Worm (Caenorhabditis elegans) whole organism, L1 larva: ENCODE results near the gene pqbp-1.1.

Experiments used
- C16A3.4 ChIP-seq: fragments of 150-350 bp; optimal IDR thresholded peaks from 2 replicates; lab custom pipeline; 2014; ENCODE audit warnings: missing biosample characterization, missing genetic modification characterization
- Y116A8C.19 ChIP-seq: sonication (generic microtip); optimal IDR thresholded peaks from 2 replicates; lab custom pipeline; 2016; ENCODE audit warnings: missing compliant biosample characterization, missing genetic modification characterization, borderline replicate concordance
- aha-1 ChIP-seq: fragments of 150-350 bp; optimal IDR thresholded peaks from 2 replicates; lab custom pipeline; 2014; ENCODE audit warnings: missing biosample characterization, missing genetic modification characterization
- ama-1 ChIP-seq: fragments of 150-350 bp; optimal IDR thresholded peaks from 2 replicates; lab custom pipeline; 2014
- blmp-1 ChIP-seq: fragments of 150-350 bp; optimal IDR thresholded peaks from 2 replicates; lab custom pipeline; 2014; ENCODE audit warnings: missing biosample characterization, missing genetic modification characterization
- ceh-8 ChIP-seq: fragments of 200-800 bp; sonication (Bioruptor generic); optimal IDR thresholded peaks from 2 replicates; lab custom pipeline; 2018; ENCODE audit warnings: mild to moderate bottlenecking, missing genetic modification characterization, moderate library complexity, missing compliant biosample characterization
- ceh-88 ChIP-seq: fragments of 200-800 bp; sonication (Bioruptor generic); IDR thresholded peaks from 2 replicates; pipeline ENCODE4 v1.3.6; 2022; ENCODE audit warnings: missing genetic modification characterization, missing compliant biosample characterization
- ceh-90 ChIP-seq: sonication (generic microtip); optimal IDR thresholded peaks from 2 replicates; lab custom pipeline; 2016; ENCODE audit warnings: missing genetic modification characterization, missing compliant biosample characterization
- dpl-1 ChIP-seq, 3 experiments: fragments of 150-350 bp in 2 of 3; sonication (generic microtip) in 1 of 3; optimal IDR thresholded peaks; 2 replicates each; lab custom pipeline; 2014 to 2017; ENCODE audit warnings: missing biosample characterization in 3 of 3, missing genetic modification characterization in 3 of 3, missing genetic modification reagents in 3 of 3
- dsc-1 ChIP-seq: sonication (generic microtip); optimal IDR thresholded peaks from 2 replicates; lab custom pipeline; 2016; ENCODE audit warnings: mild to moderate bottlenecking, missing genetic modification characterization, missing compliant biosample characterization
- efl-1 ChIP-seq, 4 experiments: fragments of 150-350 bp; optimal IDR thresholded peaks in 3 of 4; peaks in 1 of 4; 1 replicate in 1 of 4; 2 replicates in 3 of 4; lab custom pipeline; 2014; ENCODE audit warnings: missing biosample characterization in 2 of 4, missing genetic modification characterization in 2 of 4, missing genetic modification reagents in 2 of 4
- egl-13 ChIP-seq: sonication (generic microtip); optimal IDR thresholded peaks from 2 replicates; lab custom pipeline; 2016; ENCODE audit warnings: missing genotype, missing genetic modification reagents, missing genetic modification characterization, missing compliant biosample characterization
- egl-27 ChIP-seq, 2 experiments: fragments of 150-350 bp in 1 of 2; sonication (generic microtip); optimal IDR thresholded peaks; 3 replicates each; lab custom pipeline; 2017 to 2018; ENCODE audit warnings: missing biosample characterization in 2 of 2, missing genetic modification characterization in 2 of 2, missing genetic modification reagents in 2 of 2
- elt-2 ChIP-seq: sonication (generic microtip); optimal IDR thresholded peaks from 2 replicates; lab custom pipeline; 2016; ENCODE audit warnings: missing genetic modification characterization, mild to moderate bottlenecking, inconsistent platforms, missing compliant biosample characterization, missing genetic modification reagents
- ets-5 ChIP-seq: fragments of 200-800 bp; sonication (Bioruptor generic); IDR thresholded peaks from 2 replicates; pipeline ENCODE4 v1.3.6; 2022; ENCODE audit warnings: missing genetic modification characterization, missing compliant biosample characterization
- grh-1 ChIP-seq: fragments of 200-800 bp; sonication (Bioruptor generic); IDR thresholded peaks from 2 replicates; pipeline ENCODE4 v1.3.6; 2022; ENCODE audit warnings: missing genetic modification reagents, missing genetic modification characterization, missing compliant biosample characterization
- irx-1 ChIP-seq: sonication (generic microtip); optimal IDR thresholded peaks from 2 replicates; lab custom pipeline; 2016; ENCODE audit warnings: missing genetic modification characterization, missing compliant biosample characterization
- isw-1 ChIP-seq: fragments of 200-800 bp; sonication (Bioruptor generic); IDR thresholded peaks from 2 replicates; pipeline ENCODE4 v1.3.6; 2022; ENCODE audit warnings: missing genetic modification characterization, missing compliant biosample characterization
- lin-13 ChIP-seq: fragments of 150-350 bp; optimal IDR thresholded peaks from 2 replicates; lab custom pipeline; 2014; ENCODE audit warnings: missing biosample characterization, missing genetic modification reagents, missing genetic modification characterization
- lin-14 ChIP-seq: fragments of 200-800 bp; sonication (Bioruptor generic); optimal IDR thresholded peaks from 2 replicates; lab custom pipeline; 2018; ENCODE audit warnings: mild to moderate bottlenecking, missing genetic modification characterization, moderate library complexity, missing compliant biosample characterization
- lin-35 ChIP-seq, 2 experiments: fragments of 150-350 bp; optimal IDR thresholded peaks; 2 replicates each; lab custom pipeline; 2014; ENCODE audit warnings: missing biosample characterization in 2 of 2, missing genetic modification characterization in 2 of 2, missing genetic modification reagents in 2 of 2
- lin-39 ChIP-seq: fragments of 150-350 bp; optimal IDR thresholded peaks from 2 replicates; lab custom pipeline; 2014; ENCODE audit warnings: missing biosample characterization, missing genetic modification reagents, missing genetic modification characterization
- lir-3 ChIP-seq: sonication (generic microtip); optimal IDR thresholded peaks from 2 replicates; lab custom pipeline; 2016; ENCODE audit warnings: mild to moderate bottlenecking, missing genetic modification characterization, moderate library complexity, missing compliant biosample characterization; ENCODE audit not compliant: poor library complexity
- mab-9 ChIP-seq: fragments of 200-800 bp; sonication (Bioruptor generic); IDR thresholded peaks from 2 replicates; pipeline ENCODE4 v1.3.6; 2022; ENCODE audit warnings: missing genetic modification reagents, missing genetic modification characterization, missing compliant biosample characterization
- mdl-1 ChIP-seq, 2 experiments: fragments of 150-350 bp; optimal IDR thresholded peaks; 2 replicates each; lab custom pipeline; 2014 to 2017; ENCODE audit warnings: missing biosample characterization in 2 of 2, missing genetic modification characterization in 2 of 2, inconsistent platforms in 1 of 2
- mef-2 ChIP-seq: fragments of 150-350 bp; optimal IDR thresholded peaks from 2 replicates; lab custom pipeline; 2014; ENCODE audit warnings: missing biosample characterization, missing genetic modification characterization
- mep-1 ChIP-seq: fragments of 150-350 bp; optimal IDR thresholded peaks from 2 replicates; lab custom pipeline; 2014; ENCODE audit warnings: missing biosample characterization, missing genetic modification characterization
- nhr-11 ChIP-seq: fragments of 150-350 bp; optimal IDR thresholded peaks from 2 replicates; lab custom pipeline; 2014; ENCODE audit warnings: missing biosample characterization, missing genetic modification characterization
- nhr-12 ChIP-seq: sonication (generic microtip); optimal IDR thresholded peaks from 2 replicates; lab custom pipeline; 2017; ENCODE audit warnings: missing biosample characterization, missing genetic modification characterization
- nhr-20 ChIP-seq: sonication (generic microtip); optimal IDR thresholded peaks from 2 replicates; lab custom pipeline; 2016; ENCODE audit warnings: mild to moderate bottlenecking, missing genetic modification characterization, missing compliant biosample characterization
- nhr-28 ChIP-seq: fragments of 150-350 bp; optimal IDR thresholded peaks from 2 replicates; lab custom pipeline; 2014; ENCODE audit warnings: missing biosample characterization, missing genetic modification characterization
- nhr-71 ChIP-seq: sonication (generic microtip); optimal IDR thresholded peaks from 2 replicates; lab custom pipeline; 2016; ENCODE audit warnings: mild to moderate bottlenecking, missing genetic modification characterization, moderate library complexity, missing compliant biosample characterization
- nhr-84 ChIP-seq: sonication (generic microtip); optimal IDR thresholded peaks from 2 replicates; lab custom pipeline; 2017; ENCODE audit warnings: missing biosample characterization, missing genetic modification characterization
- nhr-85 ChIP-seq: sonication (generic microtip); peaks from one replicate; lab custom pipeline; 2016; ENCODE audit warnings: missing genetic modification characterization, inconsistent platforms, missing compliant biosample characterization
- nhr-90 ChIP-seq: sonication (generic microtip); optimal IDR thresholded peaks from 2 replicates; lab custom pipeline; 2016; ENCODE audit warnings: mild to moderate bottlenecking, missing genetic modification characterization, missing compliant biosample characterization; ENCODE audit not compliant: poor library complexity
- pag-3 ChIP-seq: sonication (generic microtip); optimal IDR thresholded peaks from 2 replicates; lab custom pipeline; 2017; ENCODE audit warnings: missing genetic modification characterization, mild to moderate bottlenecking, missing compliant biosample characterization, antibody characterized with exemption, borderline replicate concordance; ENCODE audit not compliant: insufficient read depth
- pqm-1 ChIP-seq: sonication (generic microtip); optimal IDR thresholded peaks from 3 replicates; lab custom pipeline; 2017; ENCODE audit warnings: missing biosample characterization, missing genetic modification characterization
- skn-1 ChIP-seq: fragments of 150-350 bp; optimal IDR thresholded peaks from 2 replicates; lab custom pipeline; 2014; ENCODE audit warnings: missing biosample characterization, missing genetic modification characterization
- snu-23 ChIP-seq: sonication (generic microtip); optimal IDR thresholded peaks from 2 replicates; lab custom pipeline; 2016; ENCODE audit warnings: missing genetic modification characterization, missing compliant biosample characterization
- sox-4 ChIP-seq: sonication (generic microtip); optimal IDR thresholded peaks from 2 replicates; lab custom pipeline; 2016; ENCODE audit warnings: missing genetic modification characterization, missing compliant biosample characterization
- sptf-1 ChIP-seq: fragments of 150-350 bp; optimal IDR thresholded peaks from 2 replicates; lab custom pipeline; 2014; ENCODE audit warnings: missing biosample characterization, missing genetic modification characterization
- tbx-2 ChIP-seq: sonication (generic microtip); optimal IDR thresholded peaks from 2 replicates; lab custom pipeline; 2016; ENCODE audit warnings: missing genetic modification characterization, missing compliant biosample characterization
- tlp-1 ChIP-seq: fragments of 150-350 bp; optimal IDR thresholded peaks from 2 replicates; lab custom pipeline; 2014; ENCODE audit warnings: missing biosample characterization, missing genetic modification characterization
- unc-130 ChIP-seq: fragments of 150-350 bp; optimal IDR thresholded peaks from 2 replicates; lab custom pipeline; 2017; ENCODE audit warnings: missing biosample characterization, missing genetic modification characterization, inconsistent platforms
- unc-30 ChIP-seq: sonication (generic microtip); optimal IDR thresholded peaks from 2 replicates; lab custom pipeline; 2017; ENCODE audit warnings: missing biosample characterization, missing genetic modification characterization
- unc-86 ChIP-seq: sonication (generic microtip); optimal IDR thresholded peaks from 2 replicates; lab custom pipeline; 2016; ENCODE audit warnings: missing genetic modification characterization, missing compliant biosample characterization
- unc-98 ChIP-seq: fragments of 200-800 bp; sonication (Bioruptor generic); IDR thresholded peaks from 2 replicates; pipeline ENCODE4 v1.3.6; 2022; ENCODE audit warnings: missing genetic modification characterization, missing compliant biosample characterization
- xbp-1 ChIP-seq: sonication (generic microtip); optimal IDR thresholded peaks from 2 replicates; lab custom pipeline; 2016; ENCODE audit warnings: missing genetic modification characterization, missing compliant biosample characterization
- zag-1 ChIP-seq: fragments of 150-350 bp; optimal IDR thresholded peaks from 2 replicates; lab custom pipeline; 2014; ENCODE audit warnings: missing biosample characterization, missing genetic modification characterization
- ztf-11 ChIP-seq, 2 experiments: sonication (generic microtip); optimal IDR thresholded peaks; 2 replicates each; lab custom pipeline; 2016 to 2017; ENCODE audit warnings: missing genetic modification characterization in 2 of 2, missing biosample characterization in 1 of 2, missing compliant biosample characterization in 1 of 2

pqbp-1.1 gene

DNA sequence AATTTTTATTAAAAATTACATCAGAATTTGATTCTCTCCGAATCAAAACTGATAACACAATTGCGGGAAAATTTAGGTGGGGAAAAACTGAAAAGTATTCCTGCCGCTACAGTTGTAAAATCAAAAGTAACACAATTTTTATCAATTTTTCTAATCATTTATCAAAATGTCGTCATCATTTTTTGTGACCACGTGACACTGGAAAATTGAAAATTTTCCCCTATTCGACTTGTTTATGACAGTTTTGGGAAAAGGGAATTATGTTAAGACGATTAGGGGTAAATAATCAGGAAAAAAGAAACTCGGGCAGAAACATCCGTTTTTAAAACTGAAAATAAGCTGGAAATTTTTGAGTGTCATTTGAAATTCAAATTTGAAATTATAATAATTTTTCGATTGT is 35.4 kb upstream of the pqbp-1.1 start:
- TF ChIP-seq nhr-90, result peak; percentile 64
- TF ChIP-seq aha-1 (tag; lab: Kevin White, UChicago), result no peak
- no peak for TF ChIP-seq unc-130 (tag; lab: Kevin White, UChicago)
- TF ChIP-seq egl-27 (tag; optimal IDR thresholded peaks at IDR 0.05; lab: Kevin White, UChicago), result no peak
- TF ChIP-seq efl-1 (optimal IDR thresholded peaks at IDR 0.05; lab: Kevin White, UChicago), result no peak
- peak in 1 of 2 experiments; percentile 35 for TF ChIP-seq efl-1 (GFP tag; optimal IDR thresholded peaks at IDR 0.05 in 1 of 2; lab: Kevin White, UChicago)
- peak; percentile 4 for TF ChIP-seq snu-23
- peak; percentile 7 for TF ChIP-seq tlp-1 (tag; lab: Kevin White, UChicago)
- peak; percentile 94 for TF ChIP-seq elt-2 (tag; lab: Kevin White, UChicago)
- TF ChIP-seq zag-1 (tag; lab: Kevin White, UChicago), result no peak
- TF ChIP-seq nhr-71 (tag; lab: Kevin White, UChicago), result peak; percentile 41
- TF ChIP-seq nhr-28, result no peak
- no peak for TF ChIP-seq sox-4 (tag; lab: Kevin White, UChicago)
- TF ChIP-seq lin-35 (GFP tag; optimal IDR thresholded peaks at IDR 0.05; lab: Kevin White, UChicago), result peak in 1 of 2 experiments; percentile 35
- TF ChIP-seq nhr-20 (tag; lab: Kevin White, UChicago), result peak; percentile 11
- no peak for TF ChIP-seq mef-2 (tag; lab: Kevin White, UChicago)
- TF ChIP-seq grh-1 (GFP tag; lab: Robert Waterston, UW), result no peak
- no peak for TF ChIP-seq ztf-11 (tag; optimal IDR thresholded peaks at IDR 0.05; lab: Kevin White, UChicago)

DNA sequence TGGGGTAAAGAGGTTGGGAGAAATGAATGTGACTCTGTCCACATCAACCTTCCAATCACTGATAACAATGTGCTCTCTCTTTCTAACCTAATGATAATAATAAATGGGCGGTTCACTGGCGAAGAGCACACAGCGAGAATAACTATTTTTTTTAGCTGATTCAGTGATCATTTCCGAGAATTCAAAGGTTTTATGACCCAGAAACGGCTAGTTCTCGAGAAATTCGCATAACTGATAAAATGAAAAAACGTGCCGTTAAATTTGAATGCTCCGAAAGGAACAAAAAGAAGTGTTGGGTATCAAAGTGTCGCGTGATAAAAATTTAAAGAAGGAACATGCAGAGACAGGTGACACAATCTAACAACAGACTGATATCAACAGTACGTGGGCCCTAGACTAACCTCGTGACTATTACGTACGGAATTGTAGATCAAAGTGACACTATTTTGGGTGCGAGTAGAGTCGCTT is 34.3 kb upstream of the pqbp-1.1 start:
- peak in 1 of 3 experiments; percentile 49 for TF ChIP-seq dpl-1 (GFP tag; optimal IDR thresholded peaks at IDR 0.05; lab: Kevin White, UChicago)
- no peak for TF ChIP-seq unc-98 (GFP tag; lab: Robert Waterston, UW)
- no peak for TF ChIP-seq nhr-85 (tag; lab: Kevin White, UChicago)
- TF ChIP-seq mab-9 (GFP tag; lab: Robert Waterston, UW), result no peak
- no peak for TF ChIP-seq Y116A8C.19 (tag; lab: Kevin White, UChicago)
- TF ChIP-seq isw-1 (GFP tag; lab: Robert Waterston, UW), result no peak
- no peak for TF ChIP-seq nhr-12 (tag; lab: Kevin White, UChicago)
- TF ChIP-seq ztf-11 (tag; optimal IDR thresholded peaks at IDR 0.05; lab: Kevin White, UChicago), result no peak
- no peak for TF ChIP-seq nhr-84 (tag; lab: Kevin White, UChicago)
- peak in 1 of 2 experiments; percentile 54 for TF ChIP-seq mdl-1 (tag; optimal IDR thresholded peaks at IDR 0.05; lab: Kevin White, UChicago)
- no peak for TF ChIP-seq ceh-90 (tag; lab: Kevin White, UChicago)
- no peak for TF ChIP-seq irx-1 (tag; lab: Kevin White, UChicago)
- no peak for TF ChIP-seq C16A3.4 (tag; lab: Kevin White, UChicago)
- no peak for TF ChIP-seq aha-1 (tag; lab: Kevin White, UChicago)
- TF ChIP-seq unc-86 (tag; lab: Kevin White, UChicago), result no peak
- TF ChIP-seq ama-1, result no peak
- peak; percentile 46 for TF ChIP-seq lin-14 (GFP tag; lab: Kevin White, UChicago)
- peak; percentile 70 for TF ChIP-seq nhr-71 (tag; lab: Kevin White, UChicago)
- TF ChIP-seq skn-1 (tag; lab: Kevin White, UChicago), result no peak
- no peak for TF ChIP-seq ets-5 (GFP tag; lab: Robert Waterston, UW)
- TF ChIP-seq lin-13 (GFP tag; lab: Kevin White, UChicago), result peak; percentile 1
- no peak for TF ChIP-seq ceh-88 (GFP tag; lab: Robert Waterston, UW)
- no peak for TF ChIP-seq xbp-1 (tag; lab: Kevin White, UChicago)
- no peak for TF ChIP-seq lin-39 (tag; lab: Kevin White, UChicago)
- no peak for TF ChIP-seq pag-3 (tag; lab: Kevin White, UChicago)
- no peak for TF ChIP-seq pqm-1 (tag; lab: Kevin White, UChicago)
- no peak for TF ChIP-seq tlp-1 (tag; lab: Kevin White, UChicago)
- TF ChIP-seq nhr-90, result peak; percentile 47
- peak; percentile 28 for TF ChIP-seq tbx-2 (tag; lab: Kevin White, UChicago)
- TF ChIP-seq ceh-8 (GFP tag; lab: Kevin White, UChicago), result no peak
- no peak for TF ChIP-seq mep-1
- TF ChIP-seq egl-27 (tag; optimal IDR thresholded peaks at IDR 0.05; lab: Kevin White, UChicago), result no peak
- TF ChIP-seq unc-30 (tag; lab: Kevin White, UChicago), result no peak
- TF ChIP-seq egl-13 (tag; lab: Kevin White, UChicago), result no peak
- no peak for TF ChIP-seq nhr-11
- TF ChIP-seq snu-23, result peak; percentile 34
- no peak for TF ChIP-seq dsc-1 (tag; lab: Kevin White, UChicago)
- TF ChIP-seq mef-2 (tag; lab: Kevin White, UChicago), result no peak
- TF ChIP-seq lir-3 (tag; lab: Kevin White, UChicago), result no peak
- TF ChIP-seq elt-2 (tag; lab: Kevin White, UChicago), result peak; percentile 81
- TF ChIP-seq sptf-1 (tag; lab: Kevin White, UChicago), result no peak
- no peak for TF ChIP-seq blmp-1
- TF ChIP-seq unc-130 (tag; lab: Kevin White, UChicago), result no peak
